Worm (Caenorhabditis elegans): ENCODE results near the gene C55A6.12.

- TF ChIP-seq fkh-10 (GFP tag; optimal IDR thresholded peaks at IDR 0.05) (no peak), F13H6.1 (tag; optimal IDR thresholded peaks at IDR 0.05) (no peak), pqm-1 (tag; optimal IDR thresholded peaks at IDR 0.05) (no peak), eyg-1 (tag; optimal IDR thresholded peaks at IDR 0.05) (no peak), ama-1 (optimal IDR thresholded peaks at IDR 0.05) (no peak), rnt-1 (tag; optimal IDR thresholded peaks at IDR 0.05) (no peak), dve-1 (tag; optimal IDR thresholded peaks at IDR 0.05) (no peak), ztf-16 (tag; optimal IDR thresholded peaks at IDR 0.05) (no peak), T23F11.4 (GFP tag; optimal IDR thresholded peaks at IDR 0.05) (no peak), unc-55 (GFP tag; optimal IDR thresholded peaks at IDR 0.05) (no peak), ceh-45 (GFP tag; IDR thresholded peaks at IDR 0.05) (no peak), ceh-14 (tag; optimal IDR thresholded peaks at IDR 0.05) (no peak), elt-2 (tag; optimal IDR thresholded peaks at IDR 0.05) (no peak)
Observed at ce11 chrV:11532535-11532853, 29.6 kb upstream of the C55A6.12 start.
